Fruit fly (Drosophila melanogaster) whole organism, embryonic: ENCODE results near the gene CG13024.
A peak's percentile ranks its signal among the peaks of the same experiment; 100 is the strongest.

Experiments used
- Adf1 ChIP-seq: fragments of 200-800 bp; sonication (Bioruptor generic); IDR thresholded peaks from 2 replicates; pipeline ENCODE4 v1.3.6; 2022; ENCODE audit warnings: missing biosample characterization, missing genetic modification characterization
- Antp ChIP-seq: fragments of 200-800 bp; sonication (Bioruptor generic); optimal IDR thresholded peaks from 3 replicates; lab custom pipeline; 2016; ENCODE audit warnings: missing biosample characterization, missing genetic modification characterization
- Asciz ChIP-seq: fragments of 200-800 bp; sonication (Bioruptor generic); optimal IDR thresholded peaks from 2 replicates; lab custom pipeline; 2017; ENCODE audit warnings: missing biosample characterization, mild to moderate bottlenecking, missing genetic modification characterization, missing genetic modification reagents
- Bteb2 ChIP-seq: fragments of 200-800 bp; sonication (Bioruptor generic); optimal IDR thresholded peaks from 2 replicates; lab custom pipeline; 2016; ENCODE audit warnings: missing biosample characterization, missing genetic modification characterization
- CG11085 ChIP-seq: fragments of 200-800 bp; sonication (Bioruptor generic); IDR thresholded peaks from 2 replicates; pipeline ENCODE4 v1.3.6; 2022; ENCODE audit warnings: missing biosample characterization, missing genetic modification characterization
- CG11247 ChIP-seq: fragments of 200-800 bp; sonication (Bioruptor generic); IDR thresholded peaks from 2 replicates; pipeline ENCODE4 v1.3.6; 2022; ENCODE audit warnings: missing biosample characterization, missing genetic modification characterization
- CG11723 ChIP-seq: fragments of 200-800 bp; sonication (Bioruptor generic); optimal IDR thresholded peaks from 2 replicates; lab custom pipeline; 2017; ENCODE audit warnings: missing biosample characterization, mild to moderate bottlenecking, missing genetic modification characterization
- CG12236 ChIP-seq: fragments of 200-800 bp; sonication (Bioruptor generic); optimal IDR thresholded peaks from 2 replicates; lab custom pipeline; 2016; ENCODE audit warnings: missing biosample characterization, missing genetic modification characterization
- CG12942 ChIP-seq: fragments of 200-800 bp; sonication (Bioruptor generic); optimal IDR thresholded peaks from 3 replicates; lab custom pipeline; 2016; ENCODE audit warnings: missing biosample characterization, missing genetic modification characterization
- CG13296 ChIP-seq: fragments of 200-800 bp; sonication (Bioruptor generic); optimal IDR thresholded peaks from 3 replicates; lab custom pipeline; 2018; ENCODE audit warnings: missing biosample characterization, mild to moderate bottlenecking, missing genetic modification characterization
- CG14014 ChIP-seq: fragments of 200-800 bp; sonication (Bioruptor generic); IDR thresholded peaks from 2 replicates; pipeline ENCODE4 v1.3.6; 2022; ENCODE audit warnings: missing biosample characterization, missing genetic modification characterization
- CG16779 ChIP-seq: fragments of 200-800 bp; sonication (Bioruptor generic); IDR thresholded peaks from 2 replicates; pipeline ENCODE4 v1.3.6; 2022; ENCODE audit warnings: missing biosample characterization, missing genetic modification characterization
- CG17328 ChIP-seq: fragments of 200-800 bp; sonication (Bioruptor generic); IDR thresholded peaks from 2 replicates; pipeline ENCODE4 v1.3.6; 2022; ENCODE audit warnings: missing biosample characterization, missing genetic modification characterization
- CG17385 ChIP-seq: fragments of 200-800 bp; sonication (Bioruptor generic); optimal IDR thresholded peaks from 3 replicates; lab custom pipeline; 2018; ENCODE audit warnings: missing biosample characterization, mild to moderate bottlenecking, missing genetic modification characterization
- CG17829 ChIP-seq: fragments of 200-800 bp; optimal IDR thresholded peaks from 2 replicates; lab custom pipeline; 2019; ENCODE audit warnings: missing biosample characterization, mild to moderate bottlenecking, missing genetic modification characterization, moderate library complexity
- CG2129 ChIP-seq: fragments of 200-800 bp; sonication (Bioruptor generic); IDR thresholded peaks from 2 replicates; pipeline ENCODE4 v1.3.6; 2022; ENCODE audit warnings: missing biosample characterization, missing genetic modification characterization; ENCODE audit not compliant: partially characterized antibody
- CG42726 ChIP-seq: fragments of 200-800 bp; sonication (Bioruptor generic); IDR thresholded peaks from 2 replicates; pipeline ENCODE4 v1.3.6; 2022; ENCODE audit warnings: missing biosample characterization, missing genetic modification characterization; ENCODE audit not compliant: partially characterized antibody
- CG4282 ChIP-seq: fragments of 200-800 bp; sonication (Bioruptor generic); optimal IDR thresholded peaks from 2 replicates; lab custom pipeline; 2016; ENCODE audit warnings: missing biosample characterization, missing genetic modification characterization
- CG4730 ChIP-seq: fragments of 200-800 bp; sonication (Bioruptor generic); IDR thresholded peaks from 2 replicates; pipeline ENCODE4 v1.3.6; 2022; ENCODE audit warnings: missing biosample characterization, missing genetic modification characterization
- CG7963 ChIP-seq: fragments of 200-800 bp; sonication (Bioruptor generic); IDR thresholded peaks from 3 replicates; pipeline ENCODE4 v1.3.6; 2022; ENCODE audit warnings: missing biosample characterization, missing genetic modification characterization; ENCODE audit not compliant: partially characterized antibody
- CG8359 ChIP-seq: fragments of 200-800 bp; sonication (Bioruptor generic); optimal IDR thresholded peaks from 2 replicates; lab custom pipeline; 2017; ENCODE audit warnings: missing biosample characterization, mild to moderate bottlenecking, missing genetic modification characterization, borderline replicate concordance
- CG9215 ChIP-seq: fragments of 200-800 bp; sonication (Bioruptor generic); IDR thresholded peaks from 2 replicates; pipeline ENCODE4 v1.3.6; 2022; ENCODE audit warnings: missing biosample characterization, missing genetic modification characterization
- Dek ChIP-seq: fragments of 200-800 bp; sonication (Bioruptor generic); optimal IDR thresholded peaks from 3 replicates; lab custom pipeline; 2019; ENCODE audit warnings: missing biosample characterization, mild to moderate bottlenecking, missing genetic modification characterization, moderate library complexity
- Dfd ChIP-seq, 2 experiments: fragments of >200 bp; optimal IDR thresholded peaks; 2 replicates each; lab custom pipeline; 2017; ENCODE audit warnings: missing biosample characterization in 2 of 2, missing genetic modification characterization in 2 of 2
- Dref ChIP-seq: fragments of 200-800 bp; sonication (Bioruptor generic); IDR thresholded peaks from 2 replicates; pipeline ENCODE4 v1.3.6; 2022; ENCODE audit warnings: missing biosample characterization, missing genetic modification characterization
- E2f1 ChIP-seq: fragments of 200-800 bp; sonication (Bioruptor generic); IDR thresholded peaks from 2 replicates; pipeline ENCODE4 v1.3.6; 2022; ENCODE audit warnings: missing biosample characterization, missing genetic modification characterization
- Fer3 ChIP-seq: fragments of 200-800 bp; sonication (Bioruptor generic); optimal IDR thresholded peaks from 2 replicates; lab custom pipeline; 2018; ENCODE audit warnings: missing biosample characterization, mild to moderate bottlenecking, missing genetic modification characterization, moderate library complexity
- GATAe ChIP-seq: fragments of 200-800 bp; sonication (Bioruptor generic); conservative IDR thresholded peaks from 2 replicates; pipeline ENCODE4 v1.3.6; 2022; ENCODE audit warnings: missing biosample characterization, missing genetic modification characterization
- Mad ChIP-seq: fragments of 200-800 bp; sonication (Bioruptor generic); optimal IDR thresholded peaks from 2 replicates; lab custom pipeline; 2016; ENCODE audit warnings: missing biosample characterization, missing genetic modification characterization
- Oli ChIP-seq: fragments of 200-800 bp; sonication (Bioruptor generic); optimal IDR thresholded peaks from 2 replicates; lab custom pipeline; 2018; ENCODE audit warnings: missing biosample characterization, mild to moderate bottlenecking, missing genetic modification characterization, moderate library complexity
- Rfx ChIP-seq: fragments of 200-800 bp; sonication (Bioruptor generic); IDR thresholded peaks from 2 replicates; pipeline ENCODE4 v1.3.6; 2022; ENCODE audit warnings: missing biosample characterization, missing genetic modification characterization
- cad ChIP-seq: fragments of >200 bp; optimal IDR thresholded peaks from 2 replicates; lab custom pipeline; 2017; ENCODE audit warnings: missing biosample characterization, missing genetic modification characterization
- cg ChIP-seq: fragments of 200-800 bp; sonication (Bioruptor generic); optimal IDR thresholded peaks from 3 replicates; lab custom pipeline; 2019; ENCODE audit warnings: missing biosample characterization, mild to moderate bottlenecking, missing genetic modification characterization, moderate library complexity
- gce ChIP-seq: fragments of 200-800 bp; sonication (Bioruptor generic); IDR thresholded peaks from 3 replicates; pipeline ENCODE4 v1.3.6; 2022; ENCODE audit warnings: missing biosample characterization, missing genetic modification characterization
- h ChIP-seq: fragments of >200 bp; optimal IDR thresholded peaks from 2 replicates; lab custom pipeline; 2017
- hth ChIP-seq: fragments of >200 bp; optimal IDR thresholded peaks from 2 replicates; lab custom pipeline; 2017; ENCODE audit warnings: inconsistent platforms
- insv ChIP-seq, 2 experiments: fragments of 200-800 bp; sonication (Bioruptor generic); optimal IDR thresholded peaks; 3 replicates each; lab custom pipeline; 2016 to 2018; ENCODE audit warnings: missing biosample characterization in 2 of 2, missing genetic modification characterization in 2 of 2
- jumu ChIP-seq: fragments of 200-800 bp; sonication (Bioruptor generic); optimal IDR thresholded peaks from 3 replicates; lab custom pipeline; 2016; ENCODE audit warnings: missing biosample characterization, missing genetic modification characterization
- ken ChIP-seq: fragments of 200-800 bp; sonication (Bioruptor generic); IDR thresholded peaks from 3 replicates; pipeline ENCODE4 v1.3.6; 2022; ENCODE audit warnings: missing biosample characterization, missing genetic modification characterization
- mirr ChIP-seq: fragments of 200-800 bp; sonication (Bioruptor generic); optimal IDR thresholded peaks from 3 replicates; lab custom pipeline; 2018; ENCODE audit warnings: missing biosample characterization, mild to moderate bottlenecking, missing genetic modification characterization
- odd ChIP-seq: fragments of 200-800 bp; sonication (Bioruptor generic); optimal IDR thresholded peaks from 2 replicates; lab custom pipeline; 2017; ENCODE audit warnings: missing biosample characterization, mild to moderate bottlenecking, missing genetic modification characterization
- pb ChIP-seq: fragments of 200-800 bp; sonication (Bioruptor generic); optimal IDR thresholded peaks from 3 replicates; lab custom pipeline; 2016; ENCODE audit warnings: missing biosample characterization, missing genetic modification characterization
- ranshi ChIP-seq: fragments of 200-800 bp; sonication (Bioruptor generic); IDR thresholded peaks from 2 replicates; pipeline ENCODE4 v1.3.6; 2022; ENCODE audit warnings: missing biosample characterization, missing genetic modification characterization
- rib ChIP-seq: fragments of 200-800 bp; sonication (Bioruptor generic); IDR thresholded peaks from 2 replicates; pipeline ENCODE4 v1.3.6; 2022; ENCODE audit warnings: missing biosample characterization, missing genetic modification characterization
- ro ChIP-seq: fragments of 200-800 bp; sonication (Bioruptor generic); IDR thresholded peaks from 2 replicates; pipeline ENCODE4 v1.3.6; 2022; ENCODE audit warnings: missing biosample characterization, missing genetic modification characterization
- sens-2 ChIP-seq: fragments of 200-800 bp; sonication (Bioruptor generic); IDR thresholded peaks from 2 replicates; pipeline ENCODE4 v1.3.6; 2022; ENCODE audit warnings: missing biosample characterization, missing genetic modification characterization
- sob ChIP-seq: fragments of 200-800 bp; sonication (Bioruptor generic); IDR thresholded peaks from 2 replicates; pipeline ENCODE4 v1.3.6; 2022; ENCODE audit warnings: missing biosample characterization, missing genetic modification characterization
- stwl ChIP-seq: fragments of 200-800 bp; sonication (Bioruptor generic); optimal IDR thresholded peaks from 3 replicates; lab custom pipeline; 2018; ENCODE audit warnings: missing biosample characterization, mild to moderate bottlenecking, missing genetic modification characterization, moderate library complexity
- tin ChIP-seq: fragments of 200-800 bp; sonication (Bioruptor generic); optimal IDR thresholded peaks from 3 replicates; lab custom pipeline; 2016; ENCODE audit warnings: missing biosample characterization, missing genetic modification characterization
- wek ChIP-seq: fragments of 200-800 bp; sonication (Bioruptor generic); optimal IDR thresholded peaks from 3 replicates; lab custom pipeline; 2018; ENCODE audit warnings: missing biosample characterization, mild to moderate bottlenecking, missing genetic modification characterization, moderate library complexity
- wor ChIP-seq: fragments of 200-800 bp; sonication (Bioruptor generic); IDR thresholded peaks from 2 replicates; pipeline ENCODE4 v1.3.6; 2022; ENCODE audit warnings: missing biosample characterization, missing genetic modification characterization

CG13024 gene

dm6 chr3L:16782218-16782763, 46.6 kb downstream of the CG13024 start (continued):
- TF ChIP-seq Asciz, result no peak
- TF ChIP-seq CG17385, result peak; percentile 66
- TF ChIP-seq Rfx (GFP tag; lab: Robert Waterston, UW), result peak; percentile 66
- TF ChIP-seq CG16779, result no peak
- TF ChIP-seq stwl, result no peak
- TF ChIP-seq E2f1 (GFP tag; lab: Robert Waterston, UW), result peak; percentile 59; the same call in 1 of the 2 replicates
- TF ChIP-seq ken, result peak; percentile 75
- TF ChIP-seq Adf1 (GFP tag; lab: Robert Waterston, UW), result 0 out of 2 replicates have a peak, but pooled peaks have one; percentile 16
- TF ChIP-seq cg, result no peak
- no peak for TF ChIP-seq Dfd (GFP tag; optimal IDR thresholded peaks at IDR 0.05; lab: Kevin White, UChicago)
- TF ChIP-seq CG2129 (GFP tag; lab: Robert Waterston, UW), result no peak
- peak; percentile 54; the same call in 1 of the 2 replicates for TF ChIP-seq CG14014 (GFP tag; lab: Robert Waterston, UW)
- peak; percentile 66 for TF ChIP-seq CG17829
- TF ChIP-seq CG7963 (GFP tag; lab: Robert Waterston, UW), result no peak
- peak; percentile 63 for TF ChIP-seq Antp (GFP tag; lab: Kevin White, UChicago)
- TF ChIP-seq mirr (GFP tag; lab: Kevin White, UChicago), result no peak
- TF ChIP-seq rib (GFP tag; lab: Robert Waterston, UW), result 0 out of 2 replicates have a peak, but pooled peaks have one; percentile 13
- no peak for TF ChIP-seq ro (GFP tag; lab: Robert Waterston, UW)
- TF ChIP-seq Bteb2 (GFP tag; lab: Kevin White, UChicago), result peak; percentile 35
- TF ChIP-seq CG17328 (GFP tag; lab: Robert Waterston, UW), result peak; percentile 76
- no peak for TF ChIP-seq CG4282 (GFP tag; lab: Kevin White, UChicago)
- TF ChIP-seq CG9215 (GFP tag; lab: Robert Waterston, UW), result peak; percentile 19; the same call in 1 of the 2 replicates
- TF ChIP-seq wek, result peak; percentile 5
- peak; percentile 77 for TF ChIP-seq ranshi (GFP tag; lab: Robert Waterston, UW)
- TF ChIP-seq GATAe (GFP tag; lab: Robert Waterston, UW), result peak; percentile 39; the same call in 1 of the 2 replicates
- no peak for TF ChIP-seq hth (lab: Kevin White, UChicago)
- no peak for TF ChIP-seq Mad
- no peak for TF ChIP-seq odd (GFP tag; lab: Kevin White, UChicago)
- peak; percentile 85 for TF ChIP-seq sob
- no peak for TF ChIP-seq h (lab: Kevin White, UChicago)
- peak; percentile 47 for TF ChIP-seq CG12236 (GFP tag; lab: Kevin White, UChicago)
- TF ChIP-seq wor (GFP tag; lab: Robert Waterston, UW), result peak; percentile 38; the same call in 1 of the 2 replicates
- TF ChIP-seq gce, result peak; percentile 67; the same call in 2 of the 3 replicates
- TF ChIP-seq CG12942, result peak; percentile 16
- no peak for TF ChIP-seq CG11723
- TF ChIP-seq CG11247, result peak; percentile 28; the same call in 1 of the 2 replicates
- no peak for TF ChIP-seq cad (GFP tag; lab: Kevin White, UChicago)
- peak; percentile 81 for TF ChIP-seq Oli (tag; lab: Kevin White, UChicago)
- no peak for TF ChIP-seq CG42726 (GFP tag; lab: Robert Waterston, UW)
- TF ChIP-seq CG13296, result peak; percentile 69
- no peak for TF ChIP-seq pb (GFP tag; lab: Kevin White, UChicago)
- no peak for TF ChIP-seq insv (GFP tag; optimal IDR thresholded peaks at IDR 0.05; lab: Kevin White, UChicago)
- TF ChIP-seq CG11085 (GFP tag; lab: Robert Waterston, UW), result 0 out of 2 replicates have a peak, but pooled peaks have one; percentile 31
- TF ChIP-seq Fer3, result peak; percentile 76
- peak; percentile 57 for TF ChIP-seq CG8359 (GFP tag; lab: Kevin White, UChicago)
- peak; percentile 54 for TF ChIP-seq tin
- peak; percentile 74 for TF ChIP-seq CG4730 (GFP tag; lab: Robert Waterston, UW)
- TF ChIP-seq jumu, result peak; percentile 49
- TF ChIP-seq sens-2, result peak; percentile 37; the same call in 1 of the 2 replicates
- TF ChIP-seq Dref (GFP tag; lab: Robert Waterston, UW), result no peak
- TF ChIP-seq Dek (tag; lab: Kevin White, UChicago), result peak; percentile 54
